Worm (Caenorhabditis elegans) whole organism, L2 larva: ENCODE data around the gene bath-45.
"Not testable (repeated sequence)": the region's sequence is repeated elsewhere in the genome, so short reads cannot be mapped to it uniquely, and the experiment has no call there.

Experiments used
- ZK546.5 ChIP-seq: sonication (generic microtip); optimal IDR thresholded peaks from 2 replicates; lab custom pipeline; 2017; ENCODE audit warnings: missing biosample characterization, missing genetic modification characterization
- blmp-1 ChIP-seq: sonication (generic microtip); optimal IDR thresholded peaks from 2 replicates; lab custom pipeline; 2017; ENCODE audit warnings: missing genetic modification characterization, mild to moderate bottlenecking, missing compliant biosample characterization, antibody characterized with exemption, moderate library complexity; ENCODE audit not compliant: insufficient read depth
- elt-1 ChIP-seq: fragments of 150-350 bp; optimal IDR thresholded peaks from 2 replicates; lab custom pipeline; 2014; ENCODE audit warnings: missing biosample characterization, missing genetic modification characterization
- elt-3 ChIP-seq: sonication (generic microtip); optimal IDR thresholded peaks from 2 replicates; lab custom pipeline; 2017; ENCODE audit warnings: missing biosample characterization, missing genetic modification characterization
- nhr-6 ChIP-seq: fragments of 150-350 bp; optimal IDR thresholded peaks from 2 replicates; lab custom pipeline; 2014; ENCODE audit warnings: missing biosample characterization, missing genetic modification characterization
- unc-55 ChIP-seq: fragments of 150-350 bp; sonication (generic microtip); optimal IDR thresholded peaks from 3 replicates; lab custom pipeline; 2014; ENCODE audit warnings: missing biosample characterization, missing genetic modification reagents, missing genetic modification characterization
- unc-62 ChIP-seq: fragments of 150-350 bp; optimal IDR thresholded peaks from 2 replicates; lab custom pipeline; 2014; ENCODE audit warnings: missing biosample characterization, missing genetic modification reagents, missing genetic modification characterization

ce11 chrII:13082403-13082802 lies 40.4 kb upstream of the bath-45 start, which contains the start of gene Y81G3A.6:
- TF ChIP-seq elt-3 (tag; lab: Kevin White, UChicago); nhr-6; elt-1 (tag; lab: Kevin White, UChicago); unc-62 (GFP tag; lab: Kevin White, UChicago); ZK546.5 (tag; lab: Kevin White, UChicago); unc-55; blmp-1 (tag; lab: Kevin White, UChicago): not testable (repeated sequence)
